Worm (Caenorhabditis elegans) whole organism, young adult: ENCODE data around the gene Y105C5A.12.
"Not testable (repeated sequence)": the region's sequence is repeated elsewhere in the genome, so short reads cannot be mapped to it uniquely, and the experiment has no call there.

Experiments used
- B0336.3 ChIP-seq: fragments of 200-800 bp; sonication (Bioruptor generic); IDR thresholded peaks from 2 replicates; pipeline ENCODE4 v1.3.6; 2022; ENCODE audit warnings: missing genetic modification characterization, missing compliant biosample characterization
- F55B11.4 ChIP-seq: sonication (generic microtip); optimal IDR thresholded peaks from 2 replicates; lab custom pipeline; 2016; ENCODE audit warnings: missing compliant biosample characterization, missing genetic modification characterization, borderline replicate concordance; ENCODE audit not compliant: insufficient read depth
- Y53F4B.3 ChIP-seq: fragments of 200-800 bp; sonication (Bioruptor generic); IDR thresholded peaks from 2 replicates; pipeline ENCODE4 v1.3.6; 2022; ENCODE audit warnings: missing genetic modification reagents, missing genetic modification characterization, missing compliant biosample characterization
- Y56A3A.18 ChIP-seq: fragments of 200-800 bp; sonication (Bioruptor generic); IDR thresholded peaks from 2 replicates; pipeline ENCODE4 v1.3.6; 2022; ENCODE audit warnings: missing genetic modification reagents, missing genetic modification characterization, missing compliant biosample characterization
- Y79H2A.3 ChIP-seq: fragments of 200-800 bp; sonication (Bioruptor generic); conservative IDR thresholded peaks from 2 replicates; pipeline ENCODE4 v1.3.6; 2022; ENCODE audit warnings: missing genetic modification reagents, missing genetic modification characterization, missing compliant biosample characterization
- ZK185.1 ChIP-seq: sonication (generic microtip); optimal IDR thresholded peaks from 2 replicates; lab custom pipeline; 2016; ENCODE audit warnings: mild to moderate bottlenecking, missing genetic modification characterization, missing compliant biosample characterization; ENCODE audit not compliant: poor library complexity, severe bottlenecking
- ama-1 ChIP-seq, 3 experiments: fragments of 150-350 bp in 1 of 3; sonication (generic microtip) in 2 of 3; optimal IDR thresholded peaks; 2 replicates each; lab custom pipeline; 2014 to 2018; ENCODE audit warnings: missing biosample characterization in 2 of 3, missing genetic modification characterization in 2 of 3, missing genetic modification reagents in 2 of 3
- aptf-2 ChIP-seq: fragments of 200-800 bp; sonication (Bioruptor generic); conservative IDR thresholded peaks from 2 replicates; pipeline ENCODE4 v1.3.6; 2022; ENCODE audit warnings: missing genetic modification reagents, missing genetic modification characterization, missing compliant biosample characterization
- attf-3 ChIP-seq: fragments of 200-800 bp; sonication (Bioruptor generic); conservative IDR thresholded peaks from 2 replicates; pipeline ENCODE4 v1.3.6; 2022; ENCODE audit warnings: missing genetic modification reagents, missing genetic modification characterization, missing compliant biosample characterization
- attf-5 ChIP-seq: fragments of 200-800 bp; sonication (Bioruptor generic); optimal IDR thresholded peaks from 2 replicates; lab custom pipeline; 2018; ENCODE audit warnings: mild to moderate bottlenecking, missing genetic modification characterization, missing compliant biosample characterization
- attf-6 ChIP-seq: fragments of 200-800 bp; sonication (Bioruptor generic); IDR thresholded peaks from 2 replicates; pipeline ENCODE4 v1.3.6; 2022; ENCODE audit warnings: missing genetic modification reagents, missing genetic modification characterization, missing compliant biosample characterization
- bed-1 ChIP-seq: fragments of 200-800 bp; sonication (Bioruptor generic); IDR thresholded peaks from 2 replicates; pipeline ENCODE4 v1.3.6; 2022; ENCODE audit warnings: missing genetic modification reagents, missing genetic modification characterization, missing compliant biosample characterization
- ccch-3 ChIP-seq: fragments of 200-800 bp; sonication (Bioruptor generic); optimal IDR thresholded peaks from 2 replicates; lab custom pipeline; 2018; ENCODE audit warnings: mild to moderate bottlenecking, missing genetic modification characterization, missing compliant biosample characterization
- ceh-91 ChIP-seq: fragments of 200-800 bp; sonication (Bioruptor generic); IDR thresholded peaks from 2 replicates; pipeline ENCODE4 v1.3.6; 2022; ENCODE audit warnings: missing genetic modification reagents, missing genetic modification characterization, missing compliant biosample characterization
- dox-1 ChIP-seq: fragments of 200-800 bp; sonication (Bioruptor generic); IDR thresholded peaks from 2 replicates; pipeline ENCODE4 v1.3.6; 2022; ENCODE audit warnings: missing genetic modification reagents, missing genetic modification characterization, missing compliant biosample characterization
- dpl-1 ChIP-seq: fragments of 150-350 bp; optimal IDR thresholded peaks from 2 replicates; lab custom pipeline; 2014; ENCODE audit warnings: missing biosample characterization, missing genetic modification reagents, missing genetic modification characterization
- efl-1 ChIP-seq: fragments of 150-350 bp; optimal IDR thresholded peaks from 2 replicates; lab custom pipeline; 2014; ENCODE audit warnings: missing biosample characterization, missing genetic modification reagents, missing genetic modification characterization
- ets-4 ChIP-seq: fragments of 200-800 bp; sonication (Bioruptor generic); optimal IDR thresholded peaks from 2 replicates; lab custom pipeline; 2018; ENCODE audit warnings: mild to moderate bottlenecking, missing genetic modification characterization, missing compliant biosample characterization
- him-1 ChIP-seq: sonication (generic microtip); optimal IDR thresholded peaks from 2 replicates; lab custom pipeline; 2016; ENCODE audit warnings: missing genotype, missing genetic modification reagents, missing genetic modification characterization, missing compliant biosample characterization
- hlh-26 ChIP-seq: fragments of 200-800 bp; sonication (Bioruptor generic); conservative IDR thresholded peaks from 2 replicates; pipeline ENCODE4 v1.3.6; 2022; ENCODE audit warnings: missing genetic modification reagents, missing genetic modification characterization, missing compliant biosample characterization
- hmg-20 ChIP-seq: fragments of 200-800 bp; sonication (Bioruptor generic); IDR thresholded peaks from 2 replicates; pipeline ENCODE4 v1.3.6; 2022; ENCODE audit warnings: missing genetic modification reagents, missing genetic modification characterization, missing compliant biosample characterization
- lag-1 ChIP-seq: fragments of 200-800 bp; sonication (Bioruptor generic); IDR thresholded peaks from 2 replicates; pipeline ENCODE4 v1.3.6; 2022; ENCODE audit warnings: missing genetic modification reagents, missing genetic modification characterization, missing compliant biosample characterization
- nhr-27 ChIP-seq: fragments of 200-800 bp; sonication (Bioruptor generic); optimal IDR thresholded peaks from 2 replicates; lab custom pipeline; 2018; ENCODE audit warnings: mild to moderate bottlenecking, missing genetic modification characterization, moderate library complexity, missing compliant biosample characterization
- nhr-80 ChIP-seq: sonication (generic microtip); optimal IDR thresholded peaks from 2 replicates; lab custom pipeline; 2016; ENCODE audit warnings: missing genetic modification characterization, missing compliant biosample characterization
- repo-1 ChIP-seq: sonication (generic microtip); optimal IDR thresholded peaks from 2 replicates; lab custom pipeline; 2017; ENCODE audit warnings: mild to moderate bottlenecking, missing genetic modification characterization, missing compliant biosample characterization
- snpc-4 ChIP-seq, 5 experiments: fragments of 150-350 bp in 1 of 5; sonication (generic microtip) in 4 of 5; optimal IDR thresholded peaks; 2 replicates each; lab custom pipeline; 2014 to 2018; ENCODE audit warnings: missing genetic modification characterization in 5 of 5, missing biosample characterization in 3 of 5, antibody characterized with exemption in 2 of 5, mild to moderate bottlenecking in 2 of 5, missing compliant biosample characterization in 2 of 5, missing genotype in 2 of 5, moderate library complexity in 2 of 5, missing genetic modification reagents in 1 of 5
- unc-130 ChIP-seq: sonication (generic microtip); optimal IDR thresholded peaks from 2 replicates; lab custom pipeline; 2016; ENCODE audit warnings: missing genetic modification reagents, missing genetic modification characterization, missing compliant biosample characterization
- unc-62 ChIP-seq: fragments of 150-350 bp; optimal IDR thresholded peaks from 2 replicates; lab custom pipeline; 2014; ENCODE audit warnings: missing biosample characterization, missing genetic modification reagents, missing genetic modification characterization
- ztf-26 ChIP-seq: sonication (generic microtip); optimal IDR thresholded peaks from 2 replicates; lab custom pipeline; 2017; ENCODE audit warnings: missing genetic modification characterization, missing compliant biosample characterization

Y105C5A.12 gene

DNA sequence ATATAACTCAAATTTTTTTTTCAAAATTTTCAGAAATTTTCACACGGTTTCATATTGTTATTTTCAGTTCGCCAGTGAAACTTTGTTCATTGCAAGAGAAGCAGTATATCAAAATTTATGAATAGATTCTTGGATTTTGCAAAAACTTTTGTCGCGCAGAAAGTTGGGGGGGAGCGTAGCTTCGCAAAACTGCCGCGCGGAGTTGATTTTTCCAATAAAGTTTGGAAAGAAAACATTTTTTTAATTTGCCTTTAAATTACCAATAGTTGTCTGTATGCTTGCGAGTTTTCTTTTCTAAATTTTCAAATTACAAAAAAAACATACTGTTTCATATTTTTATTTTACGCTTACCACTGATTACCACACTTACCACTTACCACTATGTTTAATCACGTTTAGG lies 44.6 kb upstream of the Y105C5A.12 start:
- TF ChIP-seq hlh-26 (GFP tag; lab: Robert Waterston, UW) (no peak), attf-6 (GFP tag; lab: Robert Waterston, UW) (peak; percentile 83; the same call in 1 of the 2 replicates), snpc-4 (GFP tag; optimal IDR thresholded peaks at IDR 0.05; lab: Kevin White, UChicago) (no peak), snpc-4 (tag; optimal IDR thresholded peaks at IDR 0.05; lab: Kevin White, UChicago) (peak in 1 of 4 experiments; percentile 14)

- no peak for TF ChIP-seq ets-4 (GFP tag; lab: Kevin White, UChicago)
- TF ChIP-seq unc-62 = no peak
- TF ChIP-seq lag-1 (GFP tag; lab: Robert Waterston, UW) = no peak
- TF ChIP-seq hmg-20 (GFP tag; lab: Robert Waterston, UW) = no peak
- no peak for TF ChIP-seq aptf-2 (GFP tag; lab: Robert Waterston, UW)
- no peak for TF ChIP-seq attf-5
- peak; percentile 88 for TF ChIP-seq attf-6 (GFP tag; lab: Robert Waterston, UW)
- TF ChIP-seq B0336.3 (GFP tag; lab: Robert Waterston, UW) = no peak
- no peak for TF ChIP-seq snpc-4 (GFP tag; optimal IDR thresholded peaks at IDR 0.05; lab: Kevin White, UChicago)
- peak in 1 of 4 experiments; percentile 39 for TF ChIP-seq snpc-4 (tag; optimal IDR thresholded peaks at IDR 0.05; lab: Kevin White, UChicago)
- no peak for TF ChIP-seq Y79H2A.3
- TF ChIP-seq nhr-80 (tag; lab: Kevin White, UChicago) = no peak
- no peak for TF ChIP-seq repo-1
- no peak for TF ChIP-seq Y53F4B.3
These were observed 42.9 kb upstream of the Y105C5A.12 start for ce11 chrIV:15684521-15684920.

DNA sequence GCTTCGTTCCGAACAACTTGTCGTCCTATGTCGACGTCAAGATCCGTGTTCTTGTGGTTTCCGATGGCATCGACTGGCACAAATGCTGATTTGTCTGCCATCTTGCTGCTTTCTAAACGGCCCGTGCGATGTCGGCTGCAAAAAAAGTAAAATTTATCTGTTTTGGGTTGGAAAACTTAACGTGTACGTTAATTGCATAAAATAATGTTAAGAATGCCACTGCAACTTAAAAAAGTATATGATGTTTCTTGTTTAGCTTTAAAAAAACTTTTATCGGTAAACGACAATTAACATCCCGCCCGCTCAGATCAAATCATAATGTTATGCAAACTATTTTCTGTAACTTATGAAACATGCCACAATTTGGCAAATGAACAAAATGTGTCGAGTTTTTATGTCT lies 39.8 kb upstream of the Y105C5A.12 start, which contains the start of gene Y105C5A.26:
Gene Y105C5A.26, minus strand, starts transcription at position 101 of the 400 bp plus-strand sequence.
- not testable (repeated sequence) for TF ChIP-seq Y56A3A.18 (GFP tag; lab: Robert Waterston, UW); dpl-1 (GFP tag; lab: Kevin White, UChicago); ceh-91 (GFP tag; lab: Robert Waterston, UW)

ce11 chrIV:15677629-15678028 lies 36.0 kb upstream of the Y105C5A.12 start:
- peak; percentile 85 for TF ChIP-seq attf-6 (GFP tag; lab: Robert Waterston, UW)

ce11 chrIV:15677062-15677461 lies 35.5 kb upstream of the Y105C5A.12 start:
- peak; percentile 90 for TF ChIP-seq attf-6 (GFP tag; lab: Robert Waterston, UW)

- TF ChIP-seq aptf-2 (GFP tag; lab: Robert Waterston, UW) (no peak), ztf-26 (tag; lab: Kevin White, UChicago) (peak; percentile 45), ZK185.1 (tag; lab: Kevin White, UChicago) (no peak), Y53F4B.3 (no peak), him-1 (no peak), efl-1 (GFP tag; lab: Kevin White, UChicago) (no peak), F55B11.4 (tag; lab: Kevin White, UChicago) (no peak), unc-130 (GFP tag; lab: Kevin White, UChicago) (no peak)
These were observed 31.4 kb upstream of the Y105C5A.12 start for ce11 chrIV:15672994-15673393.

- TF ChIP-seq dox-1 (GFP tag; lab: Robert Waterston, UW) = no peak
- TF ChIP-seq snpc-4 (GFP tag; optimal IDR thresholded peaks at IDR 0.05; lab: Kevin White, UChicago) = no peak
- TF ChIP-seq snpc-4 (tag; optimal IDR thresholded peaks at IDR 0.05; lab: Kevin White, UChicago) = peak in 1 of 4 experiments; percentile 30
- TF ChIP-seq bed-1 = no peak
- TF ChIP-seq nhr-27 (tag; lab: Kevin White, UChicago) = no peak
- no peak for TF ChIP-seq efl-1 (GFP tag; lab: Kevin White, UChicago)
- TF ChIP-seq attf-3 (GFP tag; lab: Robert Waterston, UW) = no peak
- no peak for TF ChIP-seq ccch-3
- TF ChIP-seq hlh-26 (GFP tag; lab: Robert Waterston, UW) = no peak
- TF ChIP-seq attf-6 (GFP tag; lab: Robert Waterston, UW) = peak; percentile 72
- TF ChIP-seq ama-1 (optimal IDR thresholded peaks at IDR 0.05; lab: Kevin White, UChicago) = no peak
- no peak for TF ChIP-seq ama-1 (GFP tag; optimal IDR thresholded peaks at IDR 0.05; lab: Kevin White, UChicago)
These were observed 16.8 kb upstream of the Y105C5A.12 start for ce11 chrIV:15658444-15658843.
